Worm (Caenorhabditis elegans): ENCODE measurements around the gene F14D2.15.

Gene F14D2.15

ce11 chrII:3349820-3350291 lies 6.2 kb upstream of the F14D2.15 start, which contains the start of gene F14D2.8:
Gene F14D2.8 (minus strand): TSS chrII:3349870.
- no peak for TF ChIP-seq dao-5 (tag; optimal IDR thresholded peaks at IDR 0.05)

ce11 chrII:3347940-3348610 lies 4.5 kb upstream of the F14D2.15 start, which contains the start of the genes F14D2.14 and bath-29:
Gene F14D2.14 (minus strand): TSS chrII:3347990.
Gene bath-29 (plus strand): TSS chrII:3348560.
- TF ChIP-seq him-1 (tag; optimal IDR thresholded peaks at IDR 0.05) (no peak), dao-5 (tag; optimal IDR thresholded peaks at IDR 0.05) (no peak), W03F9.2 (tag; optimal IDR thresholded peaks at IDR 0.05) (no peak)

- TF ChIP-seq W03F9.2 (tag; optimal IDR thresholded peaks at IDR 0.05) (no peak), dao-5 (tag; optimal IDR thresholded peaks at IDR 0.05) (no peak), him-1 (tag; optimal IDR thresholded peaks at IDR 0.05) (no peak)
Observed at ce11 chrII:3346328-3346780, 2.7 kb upstream of the F14D2.15 start, which contains the start of gene bath-30. Gene bath-30 (minus strand): TSS chrII:3346378.

- TF ChIP-seq dao-5 (tag; optimal IDR thresholded peaks at IDR 0.05) (no peak), him-1 (tag; optimal IDR thresholded peaks at IDR 0.05) (no peak), W03F9.2 (tag; optimal IDR thresholded peaks at IDR 0.05) (no peak)
Observed at ce11 chrII:3344917-3345316, 1.3 kb upstream of the F14D2.15 start, which contains the start of gene bath-28. Gene bath-28 (minus strand): TSS chrII:3344967.

- TF ChIP-seq him-1 (tag; optimal IDR thresholded peaks at IDR 0.05) = no peak
- TF ChIP-seq dao-5 (tag; optimal IDR thresholded peaks at IDR 0.05) = no peak
- TF ChIP-seq W03F9.2 (tag; optimal IDR thresholded peaks at IDR 0.05) = no peak
Observed at ce11 chrII:3341989-3342388, 1.6 kb downstream of the F14D2.15 start, which contains the start of gene F14D2.11. Gene F14D2.11 (minus strand): TSS chrII:3342089.

ce11 chrII:3340818-3341217 lies 2.8 kb downstream of the F14D2.15 start:
- TF ChIP-seq dao-5 (tag; optimal IDR thresholded peaks at IDR 0.05) (no peak), W03F9.2 (tag; optimal IDR thresholded peaks at IDR 0.05) (no peak), him-1 (tag; optimal IDR thresholded peaks at IDR 0.05) (no peak)

- TF ChIP-seq W03F9.2 (tag; optimal IDR thresholded peaks at IDR 0.05) (no peak), dao-5 (tag; optimal IDR thresholded peaks at IDR 0.05) (no peak), him-1 (tag; optimal IDR thresholded peaks at IDR 0.05) (no peak)
Observed at ce11 chrII:3340251-3340650, 3.4 kb downstream of the F14D2.15 start, which contains the start of gene F14D2.5. Gene F14D2.5 (plus strand): TSS chrII:3340551.

ce11 chrII:3338556-3338955 lies 5.1 kb downstream of the F14D2.15 start, which contains the start of gene F14D2.7:
Gene F14D2.7 (minus strand): TSS chrII:3338656.
- TF ChIP-seq him-1 (tag; optimal IDR thresholded peaks at IDR 0.05) (no peak), W03F9.2 (tag; optimal IDR thresholded peaks at IDR 0.05) (no peak)

- no peak for TF ChIP-seq dao-5 (tag; optimal IDR thresholded peaks at IDR 0.05)
Observed at ce11 chrII:3337039-3337438, 6.6 kb downstream of the F14D2.15 start, which contains the start of gene F14D2.19. Gene F14D2.19 (minus strand): TSS chrII:3337139.

- no peak for TF ChIP-seq W03F9.2 (tag; optimal IDR thresholded peaks at IDR 0.05)
- TF ChIP-seq dao-5 (tag; optimal IDR thresholded peaks at IDR 0.05) = no peak
- no peak for TF ChIP-seq him-1 (tag; optimal IDR thresholded peaks at IDR 0.05)
Observed at ce11 chrII:3332039-3332438, 11.6 kb downstream of the F14D2.15 start, which contains the start of gene irld-27. Gene irld-27 (plus strand): TSS chrII:3332339.

- TF ChIP-seq W03F9.2 (tag; optimal IDR thresholded peaks at IDR 0.05) (no peak), dao-5 (tag; optimal IDR thresholded peaks at IDR 0.05) (no peak), him-1 (tag; optimal IDR thresholded peaks at IDR 0.05) (no peak)
Observed at ce11 chrII:3327104-3327503, 16.5 kb downstream of the F14D2.15 start, which contains the start of gene Y46D2A.3. Gene Y46D2A.3 (minus strand): TSS chrII:3327204.

- TF ChIP-seq dao-5 (tag; optimal IDR thresholded peaks at IDR 0.05) (no peak), W03F9.2 (tag; optimal IDR thresholded peaks at IDR 0.05) (no peak), him-1 (tag; optimal IDR thresholded peaks at IDR 0.05) (no peak)
Observed at ce11 chrII:3323179-3323578, 20.4 kb downstream of the F14D2.15 start, which contains the start of gene Y46D2A.2. Gene Y46D2A.2 (minus strand): TSS chrII:3323279.

- TF ChIP-seq W03F9.2 (tag; optimal IDR thresholded peaks at IDR 0.05) (no peak), dao-5 (tag; optimal IDR thresholded peaks at IDR 0.05) (no peak), him-1 (tag; optimal IDR thresholded peaks at IDR 0.05) (no peak)
Observed at ce11 chrII:3322257-3322656, 21.4 kb downstream of the F14D2.15 start, which contains the start of gene Y46D2A.1. Gene Y46D2A.1 (plus strand): TSS chrII:3322557.

- TF ChIP-seq him-1 (tag; optimal IDR thresholded peaks at IDR 0.05) = no peak
- TF ChIP-seq dao-5 (tag; optimal IDR thresholded peaks at IDR 0.05) = no peak
- no peak for TF ChIP-seq W03F9.2 (tag; optimal IDR thresholded peaks at IDR 0.05)
Observed at ce11 chrII:3318839-3319238, 24.8 kb downstream of the F14D2.15 start.
